Fruit fly (Drosophila melanogaster) whole organism, prepupa: ENCODE results near the gene sens-2.
A peak's percentile ranks its signal among the peaks of the same experiment; 100 is the strongest.

Source experiments
- Blimp-1 ChIP-seq: fragments of 200-800 bp; sonication (Bioruptor generic); optimal IDR thresholded peaks from 3 replicates; lab custom pipeline; 2017; ENCODE audit warnings: missing biosample characterization, missing genetic modification characterization, mild to moderate bottlenecking, moderate library complexity, missing genetic modification reagents
- CG10631 ChIP-seq: fragments of 200-800 bp; sonication (Bioruptor generic); optimal IDR thresholded peaks from 2 replicates; lab custom pipeline; 2016; ENCODE audit warnings: missing biosample characterization, missing genetic modification characterization
- CG10669 ChIP-seq: fragments of 200-800 bp; sonication (Bioruptor generic); optimal IDR thresholded peaks from 3 replicates; lab custom pipeline; 2018; ENCODE audit warnings: missing biosample characterization, mild to moderate bottlenecking, missing genetic modification characterization, moderate library complexity
- CG11762 ChIP-seq: fragments of 200-800 bp; sonication (Bioruptor generic); optimal IDR thresholded peaks from 3 replicates; lab custom pipeline; 2016; ENCODE audit warnings: missing biosample characterization, missing genetic modification characterization; ENCODE audit not compliant: insufficient read depth
- CG11902 ChIP-seq: fragments of 200-800 bp; sonication (Bioruptor generic); optimal IDR thresholded peaks from 3 replicates; lab custom pipeline; 2016; ENCODE audit warnings: missing biosample characterization, missing genetic modification characterization
- CG16779 ChIP-seq: fragments of 200-800 bp; sonication (Bioruptor generic); optimal IDR thresholded peaks from 3 replicates; lab custom pipeline; 2017; ENCODE audit warnings: missing biosample characterization, mild to moderate bottlenecking, missing genetic modification characterization
- CG3032 ChIP-seq: fragments of 200-800 bp; optimal IDR thresholded peaks from 2 replicates; lab custom pipeline; 2019; ENCODE audit warnings: missing biosample characterization, mild to moderate bottlenecking, missing genetic modification characterization, moderate library complexity
- CG32006 ChIP-seq: fragments of 200-800 bp; sonication (Bioruptor generic); optimal IDR thresholded peaks from 3 replicates; lab custom pipeline; 2017; ENCODE audit warnings: missing biosample characterization, mild to moderate bottlenecking, missing genetic modification characterization
- CG3919 ChIP-seq: fragments of 200-800 bp; sonication (Bioruptor generic); optimal IDR thresholded peaks from 3 replicates; lab custom pipeline; 2016; ENCODE audit warnings: missing biosample characterization, missing genetic modification characterization
- CG6163 ChIP-seq: fragments of 200-800 bp; sonication (Bioruptor generic); IDR thresholded peaks from 3 replicates; pipeline ENCODE4 v1.3.6; 2022; ENCODE audit warnings: missing biosample characterization, missing genetic modification characterization
- CG6792 ChIP-seq: fragments of 200-800 bp; sonication (Bioruptor generic); optimal IDR thresholded peaks from 3 replicates; lab custom pipeline; 2016; ENCODE audit warnings: missing biosample characterization, missing genetic modification characterization
- CG6854 ChIP-seq: fragments of 200-800 bp; sonication (Bioruptor generic); optimal IDR thresholded peaks from 2 replicates; lab custom pipeline; 2017; ENCODE audit warnings: missing biosample characterization, mild to moderate bottlenecking, missing genetic modification characterization
- CG8119 ChIP-seq: fragments of 200-800 bp; sonication (Bioruptor generic); IDR thresholded peaks from 3 replicates; pipeline ENCODE4 v1.3.6; 2022; ENCODE audit warnings: missing biosample characterization, missing genetic modification characterization
- CG8319 ChIP-seq: fragments of 200-800 bp; sonication (Bioruptor generic); optimal IDR thresholded peaks from 3 replicates; lab custom pipeline; 2016; ENCODE audit warnings: missing biosample characterization, missing genetic modification characterization
- CG9139 ChIP-seq: fragments of 200-800 bp; sonication (Bioruptor generic); optimal IDR thresholded peaks from 3 replicates; lab custom pipeline; 2017; ENCODE audit warnings: missing biosample characterization, mild to moderate bottlenecking, missing genetic modification characterization
- Eip75B ChIP-seq: fragments of 200-800 bp; sonication (Bioruptor generic); optimal IDR thresholded peaks from 3 replicates; lab custom pipeline; 2016; ENCODE audit warnings: missing biosample characterization, missing genetic modification characterization
- Eip78C ChIP-seq: fragments of 200-800 bp; sonication (Bioruptor generic); peaks from one replicate; lab custom pipeline; 2016; ENCODE audit warnings: missing biosample characterization, missing genetic modification characterization
- Ets96B ChIP-seq: fragments of 200-800 bp; optimal IDR thresholded peaks from 2 replicates; lab custom pipeline; 2019; ENCODE audit warnings: missing biosample characterization, mild to moderate bottlenecking, missing genetic modification characterization, moderate library complexity
- Hr38 ChIP-seq: sonication (Bioruptor generic); optimal IDR thresholded peaks from 2 replicates; lab custom pipeline; 2016; ENCODE audit warnings: missing biosample characterization, missing genetic modification characterization
- Hr4 ChIP-seq: fragments of 200-800 bp; sonication (Bioruptor generic); optimal IDR thresholded peaks from 3 replicates; lab custom pipeline; 2016; ENCODE audit warnings: missing biosample characterization, missing genetic modification characterization
- Lpt ChIP-seq: fragments of 200-800 bp; sonication (Bioruptor generic); optimal IDR thresholded peaks from 3 replicates; lab custom pipeline; 2016; ENCODE audit warnings: missing biosample characterization, missing genetic modification characterization
- OdsH ChIP-seq: fragments of 200-800 bp; sonication (Bioruptor generic); optimal IDR thresholded peaks from 3 replicates; lab custom pipeline; 2016; ENCODE audit warnings: missing biosample characterization, missing genetic modification characterization
- Smox ChIP-seq: fragments of 200-800 bp; sonication (Bioruptor generic); optimal IDR thresholded peaks from 3 replicates; lab custom pipeline; 2016; ENCODE audit warnings: missing biosample characterization, missing genetic modification characterization
- Sox15 ChIP-seq: fragments of 200-800 bp; sonication (Bioruptor generic); optimal IDR thresholded peaks from 3 replicates; lab custom pipeline; 2016; ENCODE audit warnings: missing biosample characterization, missing genetic modification characterization
- achi ChIP-seq: fragments of 200-800 bp; sonication (Bioruptor generic); optimal IDR thresholded peaks from 3 replicates; lab custom pipeline; 2016; ENCODE audit warnings: missing biosample characterization, missing genetic modification characterization
- acj6 ChIP-seq: fragments of 200-800 bp; sonication (Bioruptor generic); optimal IDR thresholded peaks from 3 replicates; lab custom pipeline; 2016; ENCODE audit warnings: missing biosample characterization, missing genetic modification characterization
- dac ChIP-seq: fragments of 200-800 bp; sonication (Bioruptor generic); optimal IDR thresholded peaks from 2 replicates; lab custom pipeline; 2017; ENCODE audit warnings: missing biosample characterization, mild to moderate bottlenecking, missing genetic modification characterization
- eg ChIP-seq: fragments of 200-800 bp; sonication (Bioruptor generic); IDR thresholded peaks from 3 replicates; pipeline ENCODE4 v1.3.6; 2022; ENCODE audit warnings: missing biosample characterization, missing genetic modification characterization
- esn ChIP-seq: fragments of 200-800 bp; sonication (Bioruptor generic); optimal IDR thresholded peaks from 2 replicates; lab custom pipeline; 2016; ENCODE audit warnings: missing biosample characterization, mild to moderate bottlenecking, missing genetic modification characterization, moderate library complexity
- fd59A ChIP-seq: fragments of 200-800 bp; sonication (Bioruptor generic); optimal IDR thresholded peaks from 2 replicates; lab custom pipeline; 2017; ENCODE audit warnings: missing biosample characterization, mild to moderate bottlenecking, missing genetic modification characterization, missing genetic modification reagents
- fd85E ChIP-seq: fragments of 200-800 bp; sonication (Bioruptor generic); optimal IDR thresholded peaks from 3 replicates; lab custom pipeline; 2016; ENCODE audit warnings: missing biosample characterization, missing genetic modification characterization
- fkh ChIP-seq: fragments of 200-800 bp; sonication (Bioruptor generic); optimal IDR thresholded peaks from 3 replicates; lab custom pipeline; 2017; ENCODE audit warnings: missing biosample characterization, mild to moderate bottlenecking, missing genetic modification characterization, moderate library complexity
- lz ChIP-seq: fragments of 200-800 bp; sonication (Bioruptor generic); optimal IDR thresholded peaks from 3 replicates; lab custom pipeline; 2016; ENCODE audit warnings: missing biosample characterization, missing genetic modification characterization
- net ChIP-seq: fragments of 200-800 bp; sonication (Bioruptor generic); optimal IDR thresholded peaks from 3 replicates; lab custom pipeline; 2016; ENCODE audit warnings: missing biosample characterization, missing genetic modification characterization
- salr ChIP-seq, 2 experiments: fragments of 200-800 bp; sonication (Bioruptor generic); optimal IDR thresholded peaks; 3 replicates each; lab custom pipeline; 2016 to 2018; ENCODE audit warnings: missing biosample characterization in 2 of 2, missing genetic modification characterization in 2 of 2, mild to moderate bottlenecking in 1 of 2
- ss ChIP-seq, 2 experiments: fragments of 200-800 bp; sonication (Bioruptor generic); optimal IDR thresholded peaks; 2 replicates in 1 of 2; 3 replicates in 1 of 2; lab custom pipeline; 2017 to 2018; ENCODE audit warnings: mild to moderate bottlenecking in 2 of 2, missing biosample characterization in 2 of 2, missing genetic modification characterization in 2 of 2, moderate library complexity in 1 of 2
- svp ChIP-seq: fragments of 200-800 bp; sonication (Bioruptor generic); peaks from one replicate; lab custom pipeline; 2016; ENCODE audit warnings: missing biosample characterization, missing genetic modification characterization
- topi ChIP-seq: fragments of 200-800 bp; sonication (Bioruptor generic); optimal IDR thresholded peaks from 3 replicates; lab custom pipeline; 2016; ENCODE audit warnings: missing biosample characterization, missing genetic modification characterization
- vri ChIP-seq: fragments of 200-800 bp; sonication (Bioruptor generic); optimal IDR thresholded peaks from 3 replicates; lab custom pipeline; 2016; ENCODE audit warnings: missing biosample characterization, mild to moderate bottlenecking, missing genetic modification characterization

Gene sens-2

DNA sequence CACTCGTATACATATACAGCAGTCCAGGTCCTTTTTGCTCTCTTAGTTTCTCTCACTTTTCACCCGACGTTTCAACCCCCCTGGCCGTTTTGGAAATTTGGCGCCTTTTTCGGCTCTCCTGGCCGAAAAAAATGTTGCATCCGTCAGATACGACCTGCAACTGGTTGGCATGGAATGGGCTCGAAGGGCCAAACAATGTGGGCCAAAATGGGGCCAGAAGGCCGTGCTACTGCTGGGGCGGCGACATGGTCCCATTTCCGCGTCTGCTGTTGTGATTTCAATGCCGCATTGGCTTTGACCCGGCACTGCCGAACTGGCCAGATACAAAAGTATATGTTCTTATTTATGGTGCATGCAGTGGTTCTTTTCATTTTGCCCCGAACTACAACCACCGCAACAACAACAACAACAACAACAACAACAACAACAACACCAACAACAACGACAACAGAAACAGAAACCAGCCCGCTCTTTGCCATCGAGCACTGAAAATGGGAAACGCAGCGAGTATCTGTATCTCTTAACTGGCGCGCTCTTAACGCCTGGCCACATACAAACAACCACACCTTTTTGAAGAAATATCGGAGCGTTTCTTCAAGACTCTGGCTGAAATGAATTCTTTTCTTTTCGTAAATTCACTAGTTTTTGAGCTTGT, 27.8 kb upstream of the sens-2 start (continued):
- TF ChIP-seq ss (GFP tag; optimal IDR thresholded peaks at IDR 0.05; lab: Kevin White, UChicago), result no peak

DNA sequence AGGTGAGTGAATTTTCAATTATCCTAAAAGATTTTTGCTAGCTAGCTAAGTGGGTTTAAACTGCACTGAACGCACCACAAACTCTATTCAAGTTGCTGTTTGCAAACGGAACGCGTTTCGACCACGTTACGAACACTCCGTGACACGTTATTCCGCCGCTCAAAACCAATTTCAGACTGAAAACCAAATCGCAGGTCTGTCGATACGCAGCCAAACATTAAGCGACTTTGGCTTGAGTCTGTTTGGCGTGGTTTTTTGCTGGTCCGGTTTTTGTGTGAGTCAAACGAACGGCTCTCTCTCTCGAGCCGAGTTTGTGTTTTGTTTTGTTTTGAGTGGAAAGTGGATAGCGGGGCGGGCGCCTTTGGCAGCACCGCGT, 27.3 kb upstream of the sens-2 start:
- no peak for TF ChIP-seq fd85E (GFP tag; lab: Kevin White, UChicago)
- peak; percentile 12 for TF ChIP-seq CG6854
- TF ChIP-seq CG32006, result no peak
- no peak for TF ChIP-seq CG9139 (GFP tag; lab: Kevin White, UChicago)
- no peak for TF ChIP-seq CG3032 (tag; lab: Kevin White, UChicago)
- TF ChIP-seq Hr38 (GFP tag; lab: Kevin White, UChicago), result no peak
- no peak for TF ChIP-seq lz (GFP tag; lab: Kevin White, UChicago)
- TF ChIP-seq CG8319, result no peak
- no peak for TF ChIP-seq Hr4 (GFP tag; lab: Kevin White, UChicago)
- no peak for TF ChIP-seq CG11762 (GFP tag; lab: Kevin White, UChicago)
- TF ChIP-seq dac (GFP tag; lab: Kevin White, UChicago), result no peak
- TF ChIP-seq OdsH, result no peak
- TF ChIP-seq CG6163, result no peak; the same call in 2 of the 3 replicates
- TF ChIP-seq CG11902, result no peak
- no peak for TF ChIP-seq vri (GFP tag; lab: Kevin White, UChicago)
- TF ChIP-seq Blimp-1 (GFP tag; lab: Kevin White, UChicago), result no peak
- TF ChIP-seq fkh (GFP tag; lab: Kevin White, UChicago), result peak; percentile 49
- no peak for TF ChIP-seq Eip75B (GFP tag; lab: Kevin White, UChicago)
- TF ChIP-seq CG6792 (GFP tag; lab: Kevin White, UChicago), result no peak
- 0 out of 3 replicates have a peak, but pooled peaks have one; percentile 7 for TF ChIP-seq eg
- no peak for TF ChIP-seq CG10669 (GFP tag; lab: Kevin White, UChicago)
- TF ChIP-seq ss (GFP tag; optimal IDR thresholded peaks at IDR 0.05; lab: Kevin White, UChicago), result no peak
- no peak for TF ChIP-seq CG3919 (GFP tag; lab: Kevin White, UChicago)
- no peak for TF ChIP-seq Ets96B

- TF ChIP-seq achi (peak; percentile 21), Smox (GFP tag; lab: Kevin White, UChicago) (no peak), lz (GFP tag; lab: Kevin White, UChicago) (no peak), CG16779 (tag; lab: Kevin White, UChicago) (no peak), CG8119 (0 out of 3 replicates have a peak, but pooled peaks have one; percentile 8), topi (GFP tag; lab: Kevin White, UChicago) (peak; percentile 22), Sox15 (GFP tag; lab: Kevin White, UChicago) (no peak), Ets96B (peak; percentile 5), esn (GFP tag; lab: Kevin White, UChicago) (no peak), CG11902 (no peak), Eip78C (GFP tag; lab: Kevin White, UChicago) (peak; percentile 79), net (GFP tag; lab: Kevin White, UChicago) (peak; percentile 2), acj6 (GFP tag; lab: Kevin White, UChicago) (no peak), fd59A (no peak), CG32006 (peak; percentile 44), Hr4 (GFP tag; lab: Kevin White, UChicago) (peak; percentile 13), CG6163 (0 out of 3 replicates have a peak, but pooled peaks have one; percentile 15), Lpt (GFP tag; lab: Kevin White, UChicago) (no peak), salr (GFP tag; optimal IDR thresholded peaks at IDR 0.05; lab: Kevin White, UChicago) (no peak), CG3919 (GFP tag; lab: Kevin White, UChicago) (peak; percentile 6), CG10631 (GFP tag; lab: Kevin White, UChicago) (no peak), svp (peak; percentile 73), ss (GFP tag; optimal IDR thresholded peaks at IDR 0.05; lab: Kevin White, UChicago) (no peak)
Measured at dm6 chr2L:6794956-6795522, 26.7 kb upstream of the sens-2 start.
